Fruit fly (Drosophila melanogaster): Measurements from ENCODE around the gene Prosbeta2R2.

DNA sequence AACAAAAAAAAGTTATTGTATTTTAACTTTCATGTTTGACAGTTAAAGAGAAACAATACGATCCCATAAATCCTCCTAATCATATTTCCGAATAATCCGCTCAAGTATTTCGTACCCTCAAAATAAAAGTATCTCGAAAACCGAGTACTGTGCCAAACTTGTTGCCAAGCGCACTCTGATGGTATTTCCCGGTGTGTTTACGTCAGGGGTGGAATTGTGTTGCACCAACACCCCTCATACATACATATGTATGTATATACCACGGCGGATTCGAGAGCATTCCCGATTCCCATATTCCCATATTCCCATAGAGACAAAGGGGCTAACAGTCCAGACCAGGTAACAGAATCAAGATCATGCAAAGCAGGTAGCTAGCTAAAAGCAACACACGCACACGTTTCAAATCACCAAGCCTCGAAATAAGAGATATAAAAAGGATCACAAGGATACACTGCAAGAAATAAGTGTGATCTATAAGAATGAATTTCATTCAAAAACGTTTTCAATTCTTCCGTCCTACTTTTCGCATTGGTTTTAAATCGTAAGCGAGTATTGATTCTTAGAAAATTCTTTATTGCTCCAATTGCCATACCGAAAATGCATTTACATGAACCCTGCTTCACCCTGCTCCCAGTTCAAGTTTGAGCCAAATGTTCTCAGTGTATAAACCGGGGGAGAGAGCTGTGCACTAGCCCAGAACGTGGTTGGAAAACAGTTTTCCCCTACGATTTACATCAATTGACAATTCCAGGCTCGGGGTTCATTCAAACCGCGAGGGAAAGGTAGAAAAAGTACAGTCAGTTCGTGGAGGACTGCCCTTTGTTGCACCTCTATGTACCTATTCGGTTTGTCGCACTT is 7.2 kb downstream of the Prosbeta2R2 start:
- TF ChIP-seq EcR (GFP tag; optimal IDR thresholded peaks at IDR 0.05) (no peak), pan (optimal IDR thresholded peaks at IDR 0.05) (no peak), usp (GFP tag; optimal IDR thresholded peaks at IDR 0.05) (no peak), psq (optimal IDR thresholded peaks at IDR 0.05) (no peak)

Data from whole organism.